Fruit fly (Drosophila melanogaster) whole organism, wandering third instar larva: ENCODE measurements around the gene CG13950.

Experiments used
- Abd-B ChIP-seq: fragments of >200 bp; optimal IDR thresholded peaks from 2 replicates; lab custom pipeline; 2017; ENCODE audit warnings: missing biosample characterization, missing genetic modification characterization
- CG32264 ChIP-seq: fragments of 200-800 bp; sonication (Bioruptor generic); optimal IDR thresholded peaks from 2 replicates; lab custom pipeline; 2016; ENCODE audit warnings: missing biosample characterization, missing genetic modification characterization
- CG9705 ChIP-seq: fragments of 200-800 bp; sonication (Bioruptor generic); optimal IDR thresholded peaks from 2 replicates; lab custom pipeline; 2018; ENCODE audit warnings: missing biosample characterization, mild to moderate bottlenecking, missing genetic modification characterization
- CrebA ChIP-seq: fragments of 200-800 bp; sonication (Bioruptor generic); optimal IDR thresholded peaks from 2 replicates; lab custom pipeline; 2016; ENCODE audit warnings: missing biosample characterization, mild to moderate bottlenecking, missing genetic modification characterization, borderline replicate concordance
- Dfd ChIP-seq: fragments of >200 bp; optimal IDR thresholded peaks from 2 replicates; lab custom pipeline; 2017; ENCODE audit warnings: missing biosample characterization, missing genetic modification characterization
- Dif ChIP-seq: fragments of 200-275, 200-300 bp; sonication (Bioruptor generic); optimal IDR thresholded peaks from 2 replicates; lab custom pipeline; 2018; ENCODE audit warnings: missing biosample characterization, missing genetic modification characterization; ENCODE audit not compliant: partially characterized antibody
- GATAd ChIP-seq: sonication (Bioruptor generic); optimal IDR thresholded peaks from 2 replicates; lab custom pipeline; 2016; ENCODE audit warnings: missing biosample characterization, missing genetic modification characterization
- HLH106 ChIP-seq: fragments of 200-800 bp; optimal IDR thresholded peaks from 3 replicates; lab custom pipeline; 2019; ENCODE audit warnings: missing biosample characterization, mild to moderate bottlenecking, missing genetic modification characterization, moderate library complexity
- Hnf4 ChIP-seq: fragments of 200-800 bp; sonication (Bioruptor generic); optimal IDR thresholded peaks from 2 replicates; lab custom pipeline; 2016; ENCODE audit warnings: missing biosample characterization, mild to moderate bottlenecking, missing genetic modification characterization
- Hr78 ChIP-seq: fragments of >200 bp; optimal IDR thresholded peaks from 2 replicates; lab custom pipeline; 2017; ENCODE audit warnings: missing biosample characterization, missing genetic modification characterization
- Hr83 ChIP-seq: fragments of 200-300 bp; sonication (Bioruptor generic); optimal IDR thresholded peaks from 2 replicates; lab custom pipeline; 2016; ENCODE audit warnings: missing biosample characterization, mild to moderate bottlenecking, missing genetic modification characterization, moderate library complexity; ENCODE audit not compliant: poor library complexity, severe bottlenecking
- Jra ChIP-seq: sonication (Bioruptor generic); optimal IDR thresholded peaks from 2 replicates; lab custom pipeline; 2016; ENCODE audit warnings: missing biosample characterization, missing genetic modification characterization
- Mio ChIP-seq: sonication (Bioruptor generic); optimal IDR thresholded peaks from 2 replicates; lab custom pipeline; 2016; ENCODE audit warnings: missing biosample characterization, missing genetic modification characterization
- Myc ChIP-seq: fragments of >200 bp; optimal IDR thresholded peaks from 2 replicates; lab custom pipeline; 2017
- N ChIP-seq: fragments of >200 bp; optimal IDR thresholded peaks from 2 replicates; lab custom pipeline; 2018; ENCODE audit warnings: missing biosample characterization, missing external identifiers, missing genetic modification characterization
- OdsH ChIP-seq: fragments of 200-800 bp; sonication (Bioruptor generic); optimal IDR thresholded peaks from 2 replicates; lab custom pipeline; 2016; ENCODE audit warnings: missing biosample characterization, mild to moderate bottlenecking, missing genetic modification characterization
- Rel ChIP-seq, 2 experiments: fragments of 200-800 bp; sonication (Bioruptor generic) in 1 of 2; optimal IDR thresholded peaks; 2 replicates in 1 of 2; 3 replicates in 1 of 2; lab custom pipeline; 2016 to 2019; ENCODE audit warnings: mild to moderate bottlenecking in 2 of 2, missing biosample characterization in 2 of 2, missing genetic modification characterization in 2 of 2, moderate library complexity in 1 of 2
- Sp1 ChIP-seq: fragments of 200-800 bp; sonication (Bioruptor generic); optimal IDR thresholded peaks from 3 replicates; lab custom pipeline; 2019; ENCODE audit warnings: missing biosample characterization, mild to moderate bottlenecking, missing genetic modification characterization, moderate library complexity
- Vsx2 ChIP-seq: fragments of 200-300, 225-300 bp; sonication (Bioruptor generic); optimal IDR thresholded peaks from 2 replicates; lab custom pipeline; 2018; ENCODE audit warnings: missing biosample characterization, missing genetic modification characterization; ENCODE audit not compliant: partially characterized antibody
- br ChIP-seq: fragments of 200-800 bp; sonication (Bioruptor generic); optimal IDR thresholded peaks from 2 replicates; lab custom pipeline; 2016; ENCODE audit warnings: missing biosample characterization, missing genetic modification characterization
- brk ChIP-seq: fragments of 200-800 bp; sonication (Bioruptor generic); optimal IDR thresholded peaks from 2 replicates; lab custom pipeline; 2016; ENCODE audit warnings: missing biosample characterization, mild to moderate bottlenecking, missing genetic modification characterization
- dl ChIP-seq, 2 experiments: fragments of 175-275, 200-275 bp in 1 of 2; fragments of 200-275 bp in 1 of 2; sonication (Bioruptor generic); optimal IDR thresholded peaks; lab custom pipeline; 2018; ENCODE audit warnings: mild to moderate bottlenecking in 2 of 2, missing biosample characterization in 2 of 2, missing genetic modification characterization in 2 of 2, moderate library complexity in 2 of 2; ENCODE audit not compliant: partially characterized antibody in 2 of 2, insufficient read depth in 1 of 2
- dmrt93B ChIP-seq: fragments of 200-800 bp; sonication (Bioruptor generic); optimal IDR thresholded peaks from 2 replicates; lab custom pipeline; 2018; ENCODE audit warnings: missing biosample characterization, mild to moderate bottlenecking, missing genetic modification characterization
- dsf ChIP-seq: sonication (Bioruptor generic); optimal IDR thresholded peaks from 2 replicates; lab custom pipeline; 2016; ENCODE audit warnings: missing biosample characterization, missing genetic modification characterization, borderline replicate concordance
- ey ChIP-seq: fragments of 200-800 bp; sonication (Bioruptor generic); optimal IDR thresholded peaks from 2 replicates; lab custom pipeline; 2016; ENCODE audit warnings: missing biosample characterization, missing genetic modification characterization
- foxo ChIP-seq, 2 experiments: fragments of 200-800 bp; sonication (Bioruptor generic); optimal IDR thresholded peaks; 2 replicates in 1 of 2; 3 replicates in 1 of 2; lab custom pipeline; 2016 to 2017; ENCODE audit warnings: missing biosample characterization in 2 of 2, missing genetic modification characterization in 2 of 2
- fru ChIP-seq: fragments of 200-800 bp; sonication (Bioruptor generic); optimal IDR thresholded peaks from 3 replicates; lab custom pipeline; 2016; ENCODE audit warnings: missing biosample characterization, mild to moderate bottlenecking, missing genetic modification characterization
- h ChIP-seq: fragments of 200-800 bp; sonication (Bioruptor generic); optimal IDR thresholded peaks from 3 replicates; lab custom pipeline; 2016; ENCODE audit warnings: missing biosample characterization, mild to moderate bottlenecking, missing genetic modification characterization
- jim ChIP-seq: fragments of 175-275, 200-325 bp; sonication (Bioruptor generic); optimal IDR thresholded peaks from 2 replicates; lab custom pipeline; 2016; ENCODE audit warnings: missing biosample characterization, mild to moderate bottlenecking, missing genetic modification characterization
- lola ChIP-seq: fragments of >200 bp; optimal IDR thresholded peaks from 2 replicates; lab custom pipeline; 2017; ENCODE audit warnings: missing biosample characterization, missing genetic modification characterization
- pan ChIP-seq: fragments of >200 bp; optimal IDR thresholded peaks from 2 replicates; lab custom pipeline; 2017
- psq ChIP-seq: fragments of 200-800 bp; sonication (Bioruptor generic); optimal IDR thresholded peaks from 3 replicates; lab custom pipeline; 2017; ENCODE audit warnings: missing biosample characterization, mild to moderate bottlenecking, missing genetic modification characterization, moderate library complexity
- rgr ChIP-seq: fragments of 200-800 bp; sonication (Bioruptor generic); optimal IDR thresholded peaks from 3 replicates; lab custom pipeline; 2016; ENCODE audit warnings: missing biosample characterization, mild to moderate bottlenecking, missing genetic modification characterization
- sage ChIP-seq: fragments of 200-800 bp; sonication (Bioruptor generic); optimal IDR thresholded peaks from 2 replicates; lab custom pipeline; 2016; ENCODE audit warnings: missing biosample characterization, mild to moderate bottlenecking, missing genetic modification characterization
- sv ChIP-seq: fragments of 200-800 bp; sonication (Bioruptor generic); optimal IDR thresholded peaks from 3 replicates; lab custom pipeline; 2016; ENCODE audit warnings: missing biosample characterization, missing genetic modification characterization
- tai ChIP-seq: sonication (Bioruptor generic); optimal IDR thresholded peaks from 2 replicates; lab custom pipeline; 2016; ENCODE audit warnings: missing biosample characterization, missing genetic modification characterization
- usp ChIP-seq: fragments of >200 bp; optimal IDR thresholded peaks from 2 replicates; lab custom pipeline; 2017; ENCODE audit warnings: missing biosample characterization, missing genetic modification characterization
- woc ChIP-seq: sonication (Bioruptor generic); optimal IDR thresholded peaks from 2 replicates; lab custom pipeline; 2016; ENCODE audit warnings: missing biosample characterization, mild to moderate bottlenecking, missing genetic modification characterization

Gene CG13950

dm6 chr2L:849787-850512, 10.0 kb upstream of the CG13950 start:
- peak; percentile 96 for TF ChIP-seq Dfd
- TF ChIP-seq foxo (GFP tag; optimal IDR thresholded peaks at IDR 0.05; lab: Kevin White, UChicago) = no peak
- TF ChIP-seq Myc (lab: Kevin White, UChicago) = no peak
- TF ChIP-seq Hr83 = no peak
- TF ChIP-seq Hr78 = no peak
- TF ChIP-seq dmrt93B (GFP tag; lab: Kevin White, UChicago) = no peak
- TF ChIP-seq dsf = no peak
- TF ChIP-seq woc (GFP tag; lab: Kevin White, UChicago) = no peak

DNA sequence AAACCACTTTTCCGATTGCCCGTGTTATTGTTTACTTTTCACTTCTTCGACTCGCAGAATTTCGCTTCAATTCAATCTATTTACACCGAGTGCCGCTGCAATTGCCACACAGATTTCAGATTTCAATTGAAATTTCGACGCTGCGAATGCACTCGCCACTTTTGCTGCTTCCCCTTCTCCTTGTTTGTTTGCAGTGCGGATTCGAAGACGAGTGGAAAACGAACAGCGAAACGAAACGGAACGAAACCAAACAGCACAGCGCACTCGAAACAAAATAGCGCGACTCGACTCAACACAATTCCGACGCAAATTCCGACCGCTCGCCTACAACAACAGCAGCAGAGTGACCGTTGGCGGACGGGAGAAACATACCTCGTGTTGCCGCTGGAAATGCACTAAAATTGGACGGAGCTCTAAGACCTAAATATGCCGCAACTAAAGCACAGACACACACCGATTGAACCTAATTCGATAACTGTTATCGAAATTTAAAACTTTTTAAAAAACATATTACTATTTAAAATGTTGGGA, 9.2 kb upstream of the CG13950 start, which contains the start of gene drongo:
Gene drongo, minus strand, starts transcription at position 345 of the 531 bp plus-strand sequence.
- TF ChIP-seq Hnf4 (GFP tag; lab: Kevin White, UChicago) = peak; percentile 41
- TF ChIP-seq pan = no peak
- no peak for TF ChIP-seq dl (GFP tag; optimal IDR thresholded peaks at IDR 0.05; lab: Kevin White, UChicago; ENCODE audit: insufficient read depth in 1 of 2, partially characterized antibody in 2 of 2)
- no peak for TF ChIP-seq brk
- TF ChIP-seq jim = peak; percentile 61
- no peak for TF ChIP-seq Hr78
- TF ChIP-seq Rel (GFP tag; optimal IDR thresholded peaks at IDR 0.05; lab: Kevin White, UChicago) = no peak
- TF ChIP-seq Rel (tag; optimal IDR thresholded peaks at IDR 0.05; lab: Kevin White, UChicago) = peak; percentile 26
- TF ChIP-seq OdsH (GFP tag; lab: Kevin White, UChicago) = no peak
- no peak for TF ChIP-seq N
- TF ChIP-seq CG9705 (GFP tag; lab: Kevin White, UChicago) = no peak
- TF ChIP-seq foxo (GFP tag; optimal IDR thresholded peaks at IDR 0.05; lab: Kevin White, UChicago) = peak in 1 of 2 experiments; percentile 14
- TF ChIP-seq Dfd = no peak
- TF ChIP-seq Abd-B = no peak
- TF ChIP-seq dmrt93B (GFP tag; lab: Kevin White, UChicago) = no peak
- TF ChIP-seq Vsx2 = no peak
- peak; percentile 55 for TF ChIP-seq br
- TF ChIP-seq tai = no peak
- no peak for TF ChIP-seq Mio (GFP tag; lab: Kevin White, UChicago)
- TF ChIP-seq Hr83 = peak; percentile 55
- no peak for TF ChIP-seq lola (GFP tag; lab: Kevin White, UChicago)
- TF ChIP-seq rgr (GFP tag; lab: Kevin White, UChicago) = peak; percentile 20
- TF ChIP-seq Dif (GFP tag; lab: Kevin White, UChicago) = peak; percentile 17
- no peak for TF ChIP-seq woc (GFP tag; lab: Kevin White, UChicago)
- peak; percentile 5 for TF ChIP-seq Myc (lab: Kevin White, UChicago)
- TF ChIP-seq Sp1 = peak; percentile 68
- TF ChIP-seq Jra = peak; percentile 36
- TF ChIP-seq usp (GFP tag; lab: Kevin White, UChicago) = no peak
- no peak for TF ChIP-seq sv
- TF ChIP-seq ey (GFP tag; lab: Kevin White, UChicago) = no peak
- no peak for TF ChIP-seq GATAd
- TF ChIP-seq HLH106 (tag; lab: Kevin White, UChicago) = no peak
- no peak for TF ChIP-seq CrebA (GFP tag; lab: Kevin White, UChicago)
- no peak for TF ChIP-seq CG32264 (GFP tag; lab: Kevin White, UChicago)
- TF ChIP-seq psq = peak; percentile 75
- TF ChIP-seq fru (GFP tag; lab: Kevin White, UChicago) = peak; percentile 8
- TF ChIP-seq sage (GFP tag; lab: Kevin White, UChicago) = no peak
- TF ChIP-seq dsf = peak; percentile 1
- peak; percentile 46 for TF ChIP-seq h

- TF ChIP-seq pan (no peak), CG32264 (GFP tag; lab: Kevin White, UChicago) (no peak), Abd-B (no peak), Sp1 (peak; percentile 49), Mio (GFP tag; lab: Kevin White, UChicago) (no peak), Rel (GFP tag; optimal IDR thresholded peaks at IDR 0.05; lab: Kevin White, UChicago) (no peak), Rel (tag; optimal IDR thresholded peaks at IDR 0.05; lab: Kevin White, UChicago) (peak; percentile 43), Dfd (no peak), sage (GFP tag; lab: Kevin White, UChicago) (no peak), Hr78 (no peak), fru (GFP tag; lab: Kevin White, UChicago) (peak; percentile 15), tai (no peak), Dif (GFP tag; lab: Kevin White, UChicago) (no peak), Vsx2 (no peak), HLH106 (tag; lab: Kevin White, UChicago) (peak; percentile 51), h (peak; percentile 74), N (no peak), ey (GFP tag; lab: Kevin White, UChicago) (peak; percentile 36), OdsH (GFP tag; lab: Kevin White, UChicago) (peak; percentile 23), dl (GFP tag; optimal IDR thresholded peaks at IDR 0.05; lab: Kevin White, UChicago; ENCODE audit: insufficient read depth in 1 of 2, partially characterized antibody in 2 of 2) (no peak), dsf (no peak), br (peak; percentile 43), usp (GFP tag; lab: Kevin White, UChicago) (no peak), CG9705 (GFP tag; lab: Kevin White, UChicago) (peak; percentile 45), psq (peak; percentile 35), rgr (GFP tag; lab: Kevin White, UChicago) (peak; percentile 66), Jra (no peak), CrebA (GFP tag; lab: Kevin White, UChicago) (no peak), lola (GFP tag; lab: Kevin White, UChicago) (no peak), Hr83 (peak; percentile 60), Myc (lab: Kevin White, UChicago) (peak; percentile 96), brk (no peak), Hnf4 (GFP tag; lab: Kevin White, UChicago) (peak; percentile 70), dmrt93B (GFP tag; lab: Kevin White, UChicago) (no peak), woc (GFP tag; lab: Kevin White, UChicago) (peak; percentile 26)
These were observed 7.3 kb upstream of the CG13950 start, which contains the start of the genes CG4291 and kraken for dm6 chr2L:852647-853111. Gene CG4291 (minus strand): TSS chr2L:852730. Gene kraken (plus strand): TSS chr2L:852768.
